Fruit fly (Drosophila melanogaster): ENCODE measurements around the gene PolrMT.

The PolrMT gene

DNA sequence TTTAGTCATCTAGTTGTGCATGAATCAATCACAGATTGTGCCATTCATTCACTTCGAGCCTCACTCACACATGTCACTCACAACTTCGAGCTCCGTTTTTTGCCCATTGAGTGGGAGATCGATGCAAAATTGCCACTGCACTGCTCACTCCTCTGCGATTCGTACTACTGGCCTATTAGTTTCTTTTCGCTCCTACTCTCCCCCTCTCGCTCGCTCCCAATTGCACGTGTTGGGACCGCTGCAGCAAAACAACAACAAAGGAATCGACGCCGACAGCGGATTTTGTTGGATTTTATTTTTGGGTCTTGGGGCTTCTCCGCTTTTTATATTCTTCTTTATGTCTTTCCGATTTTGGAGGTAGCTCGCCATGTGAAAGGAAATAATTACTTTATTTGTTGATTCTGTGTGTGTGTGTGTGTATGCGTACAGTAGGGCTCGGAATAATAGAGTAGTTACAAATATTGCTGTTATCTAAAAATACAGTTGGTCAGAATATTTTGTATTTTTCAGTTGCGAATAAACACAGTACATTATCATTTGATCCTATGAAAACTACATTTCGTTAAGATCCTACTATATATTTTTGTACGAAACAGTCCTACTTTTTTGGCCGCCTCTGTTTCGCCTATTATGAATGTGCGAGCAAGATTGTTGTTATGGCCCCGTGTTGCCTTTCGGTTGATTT, 33.9 kb downstream of the PolrMT start (continued):
- TF ChIP-seq CG2129 (GFP tag; IDR thresholded peaks at IDR 0.05; ENCODE audit: partially characterized antibody), result no peak
- peak; percentile 61 for TF ChIP-seq CG15696 (tag; optimal IDR thresholded peaks at IDR 0.05)
- no peak for TF ChIP-seq CG16813 (GFP tag; IDR thresholded peaks at IDR 0.05; ENCODE audit: partially characterized antibody)
- TF ChIP-seq CG17385 (GFP tag; optimal IDR thresholded peaks at IDR 0.05), result peak; percentile 76
- peak; percentile 29 for TF ChIP-seq CG30020 (tag; optimal IDR thresholded peaks at IDR 0.05)
- peak; percentile 71 for TF ChIP-seq Hr3 (GFP tag; optimal IDR thresholded peaks at IDR 0.05)
- peak; percentile 70 for TF ChIP-seq Atf6 (GFP tag; IDR thresholded peaks at IDR 0.05)
- TF ChIP-seq CG4730 (GFP tag; IDR thresholded peaks at IDR 0.05), result peak; percentile 63
- TF ChIP-seq lilli (GFP tag; optimal IDR thresholded peaks at IDR 0.05), result peak; percentile 60
- peak; percentile 72 for TF ChIP-seq CG5245 (GFP tag; optimal IDR thresholded peaks at IDR 0.05)
- TF ChIP-seq gem (tag; optimal IDR thresholded peaks at IDR 0.05), result peak; percentile 93
- no peak for TF ChIP-seq HLHmδ (GFP tag; optimal IDR thresholded peaks at IDR 0.05)
- peak; percentile 62 for TF ChIP-seq trh (GFP tag; optimal IDR thresholded peaks at IDR 0.05)
- peak; percentile 82 for TF ChIP-seq dysf (GFP tag; IDR thresholded peaks at IDR 0.05)
- TF ChIP-seq CG34422 (GFP tag; IDR thresholded peaks at IDR 0.05), result peak; percentile 72; the same call in 2 of the 3 replicates
- peak; percentile 89 for TF ChIP-seq PHDP (tag; optimal IDR thresholded peaks at IDR 0.05)
- peak; percentile 61 for TF ChIP-seq CG10366 (GFP tag; IDR thresholded peaks at IDR 0.05)
- TF ChIP-seq tin (GFP tag; optimal IDR thresholded peaks at IDR 0.05), result peak; percentile 75
- no peak for TF ChIP-seq GATAe (GFP tag; conservative IDR thresholded peaks at IDR 0.05)
- peak; percentile 19 for TF ChIP-seq Hand (GFP tag; optimal IDR thresholded peaks at IDR 0.05)
- peak; percentile 8; the same call in 1 of the 2 replicates for TF ChIP-seq CG7372 (GFP tag; IDR thresholded peaks at IDR 0.05)
- peak; percentile 70 for TF ChIP-seq CG17568 (GFP tag; optimal IDR thresholded peaks at IDR 0.05)
- peak; percentile 61 for TF ChIP-seq Meics (GFP tag; optimal IDR thresholded peaks at IDR 0.05)
- peak; percentile 62 for TF ChIP-seq Hmr (GFP tag; optimal IDR thresholded peaks at IDR 0.05)
- peak; percentile 48 for TF ChIP-seq Myb (GFP tag; optimal IDR thresholded peaks at IDR 0.05)
- peak; percentile 85 for TF ChIP-seq CG14710 (tag; optimal IDR thresholded peaks at IDR 0.05)
- TF ChIP-seq Vsx1 (GFP tag; optimal IDR thresholded peaks at IDR 0.05), result peak; percentile 68
- peak; percentile 66 for TF ChIP-seq CG15011 (GFP tag; optimal IDR thresholded peaks at IDR 0.05)
- TF ChIP-seq CG7556 (GFP tag; optimal IDR thresholded peaks at IDR 0.05), result peak; percentile 79
- TF ChIP-seq E2f1 (GFP tag; IDR thresholded peaks at IDR 0.05), result peak; percentile 73
- TF ChIP-seq CG32532 (GFP tag; IDR thresholded peaks at IDR 0.05), result peak; percentile 68; the same call in 1 of the 2 replicates
- peak; percentile 19 for TF ChIP-seq CG13123 (GFP tag; optimal IDR thresholded peaks at IDR 0.05)
- TF ChIP-seq Dref (GFP tag; IDR thresholded peaks at IDR 0.05), result no peak
- TF ChIP-seq CG13287 (GFP tag; IDR thresholded peaks at IDR 0.05; ENCODE audit: partially characterized antibody), result no peak
- TF ChIP-seq CG13894 (tag; optimal IDR thresholded peaks at IDR 0.05), result no peak
- peak; percentile 36 for TF ChIP-seq CG10543 (GFP tag; optimal IDR thresholded peaks at IDR 0.05)
- TF ChIP-seq CG33213 (GFP tag; optimal IDR thresholded peaks at IDR 0.05), result peak; percentile 42
- TF ChIP-seq Trl (optimal IDR thresholded peaks at IDR 0.05), result no peak
- TF ChIP-seq Trl (GFP tag; optimal IDR thresholded peaks at IDR 0.05), result peak; percentile 71
- TF ChIP-seq Stat92E (GFP tag; optimal IDR thresholded peaks at IDR 0.05), result peak in 1 of 3 experiments; percentile 70
- TF ChIP-seq CG12299 (tag; optimal IDR thresholded peaks at IDR 0.05), result peak; percentile 71
- TF ChIP-seq NC2β (GFP tag; optimal IDR thresholded peaks at IDR 0.05), result peak; percentile 74
- TF ChIP-seq CG3838 (GFP tag; optimal IDR thresholded peaks at IDR 0.05), result peak; percentile 27
- TF ChIP-seq CG1024 (GFP tag; IDR thresholded peaks at IDR 0.05), result peak; percentile 40; the same call in 1 of the 2 replicates
- TF ChIP-seq Oaz (GFP tag; IDR thresholded peaks at IDR 0.05), result no peak
- TF ChIP-seq Ssrp (tag; optimal IDR thresholded peaks at IDR 0.05), result peak; percentile 80
- peak; percentile 80 for TF ChIP-seq az2 (GFP tag; optimal IDR thresholded peaks at IDR 0.05)
- TF ChIP-seq Adf1 (GFP tag; IDR thresholded peaks at IDR 0.05), result no peak
- peak; percentile 79 for TF ChIP-seq CG15269 (tag; optimal IDR thresholded peaks at IDR 0.05)
